Fruit fly (Drosophila melanogaster): Measurements from ENCODE around the gene amrt.

The amrt gene

dm6 chrX:13830029-13830428, 47.8 kb downstream of the amrt start, which contains the start of gene jub:
Gene jub, minus strand, starts transcription at chrX:13830317.
- TF ChIP-seq Lpt (GFP tag; optimal IDR thresholded peaks at IDR 0.05) (no peak), Eip93F (GFP tag; optimal IDR thresholded peaks at IDR 0.05) (no peak), Sox14 (GFP tag; optimal IDR thresholded peaks at IDR 0.05) (peak; percentile 84), Eip78C (GFP tag) (peak; percentile 57), dsx (GFP tag; optimal IDR thresholded peaks at IDR 0.05; ENCODE audit: poor library complexity, severe bottlenecking) (peak; percentile 19), esn (GFP tag; optimal IDR thresholded peaks at IDR 0.05) (peak; percentile 13)

Measured in whole organism, prepupa.